Worm (Caenorhabditis elegans): ENCODE measurements around the gene F54D5.9.

F54D5.9 gene

DNA sequence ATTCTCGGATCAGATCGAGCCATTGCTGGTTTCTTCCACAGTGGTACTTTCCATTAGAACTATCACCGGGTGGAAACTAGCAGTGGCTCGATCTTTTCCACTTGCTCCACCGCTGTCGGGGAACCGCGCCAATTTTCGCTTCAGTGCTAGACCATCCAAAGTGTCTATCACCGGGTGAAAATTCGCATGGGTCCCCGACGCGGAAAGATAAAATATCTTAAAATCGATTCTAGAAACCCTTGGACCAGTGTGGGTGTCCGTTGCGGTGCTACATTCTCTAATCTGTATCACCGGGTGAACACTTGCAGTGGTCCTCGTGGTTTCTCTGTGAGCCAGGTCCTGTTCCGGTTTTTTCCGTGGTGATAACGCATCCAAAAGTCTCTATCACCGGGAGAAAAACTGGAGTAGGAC is 7.0 kb downstream of the F54D5.9 start (continued):
- TF ChIP-seq rec-8 (tag; optimal IDR thresholded peaks at IDR 0.05) = no peak
- TF ChIP-seq let-607 (tag; optimal IDR thresholded peaks at IDR 0.05) = no peak
- TF ChIP-seq K11D2.4 (GFP tag; IDR thresholded peaks at IDR 0.05) = no peak

DNA sequence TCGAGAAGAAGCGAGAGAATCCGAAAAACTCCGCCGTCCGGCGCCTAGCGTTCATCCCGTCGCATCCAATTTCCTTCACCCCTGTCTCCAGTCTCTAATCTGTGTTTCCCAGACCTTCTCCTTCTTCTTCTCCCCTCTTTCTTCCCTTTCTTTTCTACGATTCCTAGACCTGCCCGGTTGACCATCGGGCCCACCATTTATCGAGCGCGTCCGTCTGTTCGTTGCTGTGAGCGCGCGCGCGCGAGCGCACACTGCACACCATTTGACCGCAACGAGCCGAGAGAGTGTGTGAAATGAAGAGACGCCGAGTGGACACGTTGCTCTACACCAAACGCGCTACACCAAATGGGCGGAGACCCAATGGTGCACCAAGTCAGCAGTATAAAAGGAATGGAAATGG is 7.5 kb downstream of the F54D5.9 start:
- TF ChIP-seq ZK185.1 (tag; optimal IDR thresholded peaks at IDR 0.05; ENCODE audit: poor library complexity, severe bottlenecking) (no peak), egl-44 (GFP tag; IDR thresholded peaks at IDR 0.05) (no peak), let-526 (GFP tag; IDR thresholded peaks at IDR 0.05) (no peak), ztf-28 (GFP tag; IDR thresholded peaks at IDR 0.05) (0 out of 2 replicates have a peak, but pooled peaks have one; percentile 51), ceh-100 (GFP tag; IDR thresholded peaks at IDR 0.05) (peak; percentile 84), Y56A3A.18 (GFP tag; IDR thresholded peaks at IDR 0.05) (no peak), tbp1 (GFP tag; optimal IDR thresholded peaks at IDR 0.05) (peak; percentile 59), ztf-25 (GFP tag; IDR thresholded peaks at IDR 0.05) (no peak), egrh-3 (GFP tag; IDR thresholded peaks at IDR 0.05) (peak; percentile 82), pbrm-1 (GFP tag; IDR thresholded peaks at IDR 0.05) (peak; percentile 75; the same call in 1 of the 2 replicates), bed-2 (GFP tag; IDR thresholded peaks at IDR 0.05) (peak; percentile 81; the same call in 1 of the 2 replicates), nfya-1 (tag; optimal IDR thresholded peaks at IDR 0.05; ENCODE audit: borderline replicate concordance, insufficient read depth) (no peak), hrde-1 (tag; optimal IDR thresholded peaks at IDR 0.05; ENCODE audit: borderline replicate concordance) (peak; percentile 44), lin-26 (GFP tag; IDR thresholded peaks at IDR 0.05) (no peak), madf-6 (GFP tag; IDR thresholded peaks at IDR 0.05) (peak; percentile 98), snpc-3.4 (tag; optimal IDR thresholded peaks at IDR 0.05) (peak; percentile 89), nhr-179 (tag; optimal IDR thresholded peaks at IDR 0.05) (no peak), lin-54 (GFP tag; optimal IDR thresholded peaks at IDR 0.05) (peak; percentile 81), cebp-1 (GFP tag; IDR thresholded peaks at IDR 0.05) (0 out of 2 replicates have a peak, but pooled peaks have one; percentile 27), cebp-1 (tag; optimal IDR thresholded peaks at IDR 0.05) (no peak), B0336.3 (GFP tag; IDR thresholded peaks at IDR 0.05) (peak; percentile 71), efl-1 (GFP tag; optimal IDR thresholded peaks at IDR 0.05) (peak; percentile 97), Y67H2A.10 (GFP tag; conservative IDR thresholded peaks at IDR 0.05) (no peak), aptf-2 (GFP tag; conservative IDR thresholded peaks at IDR 0.05) (peak; percentile 85), C06A6.2 (GFP tag; conservative IDR thresholded peaks at IDR 0.05) (no peak), hsf-1 (GFP tag; IDR thresholded peaks at IDR 0.05) (peak; percentile 90), tbx-9 (tag; optimal IDR thresholded peaks at IDR 0.05; ENCODE audit: borderline replicate concordance) (no peak), madf-3 (GFP tag; IDR thresholded peaks at IDR 0.05) (peak; percentile 92), ceh-91 (GFP tag; IDR thresholded peaks at IDR 0.05) (peak; percentile 94), Y95B8A.8 (GFP tag; IDR thresholded peaks at IDR 0.05) (peak; percentile 81; the same call in 1 of the 2 replicates), him-1 (tag; optimal IDR thresholded peaks at IDR 0.05) (peak; percentile 30), snpc-4 (GFP tag; optimal IDR thresholded peaks at IDR 0.05) (no peak), snpc-4 (tag; optimal IDR thresholded peaks at IDR 0.05) (peak in 2 of 4 experiments; percentile 19 to 23), lir-1 (GFP tag; conservative IDR thresholded peaks at IDR 0.05) (peak; percentile 79; the same call in 1 of the 2 replicates), unc-130 (GFP tag; optimal IDR thresholded peaks at IDR 0.05) (peak; percentile 72), C17E4.6 (GFP tag; IDR thresholded peaks at IDR 0.05) (peak; percentile 78), xnd-1 (tag; optimal IDR thresholded peaks at IDR 0.05) (peak; percentile 95), lin-35 (GFP tag; optimal IDR thresholded peaks at IDR 0.05) (peak in 2 of 3 experiments; percentile 38 to 44), unc-62 (GFP tag; optimal IDR thresholded peaks at IDR 0.05) (no peak), nhr-27 (tag; optimal IDR thresholded peaks at IDR 0.05) (no peak), ztf-18 (tag; optimal IDR thresholded peaks at IDR 0.05) (peak; percentile 2), K12H6.12 (tag; optimal IDR thresholded peaks at IDR 0.05) (no peak), lsy-27 (tag; optimal IDR thresholded peaks at IDR 0.05; ENCODE audit: borderline replicate concordance, insufficient read depth) (no peak)
